Fruit fly (Drosophila melanogaster) whole organism, embryonic: ENCODE results near the gene Pa1.

ENCODE experiments used
- BEAF-32 ChIP-seq: fragments of 200-800 bp; sonication (Bioruptor generic); optimal IDR thresholded peaks from 3 replicates; lab custom pipeline; 2017; ENCODE audit warnings: missing biosample characterization, missing genetic modification characterization, mild to moderate bottlenecking, moderate library complexity, missing genetic modification reagents
- C15 ChIP-seq: fragments of 200-800 bp; sonication (Bioruptor generic); IDR thresholded peaks from 3 replicates; pipeline ENCODE4 v1.3.6; 2022; ENCODE audit warnings: missing biosample characterization, missing genetic modification characterization
- CG10267 ChIP-seq: fragments of 200-800 bp; sonication (Bioruptor generic); optimal IDR thresholded peaks from 2 replicates; lab custom pipeline; 2018; ENCODE audit warnings: missing biosample characterization, mild to moderate bottlenecking, missing genetic modification characterization, moderate library complexity
- CG10274 ChIP-seq: fragments of 200-800 bp; sonication (Bioruptor generic); optimal IDR thresholded peaks from 3 replicates; lab custom pipeline; 2017; ENCODE audit warnings: missing biosample characterization, mild to moderate bottlenecking, missing genetic modification characterization
- CG10462 ChIP-seq: fragments of 200-800 bp; sonication (Bioruptor generic); optimal IDR thresholded peaks from 2 replicates; lab custom pipeline; 2016; ENCODE audit warnings: missing biosample characterization, missing genetic modification characterization
- CG1233 ChIP-seq: fragments of 200-800 bp; sonication (Bioruptor generic); optimal IDR thresholded peaks from 4 replicates; lab custom pipeline; 2018; ENCODE audit warnings: missing biosample characterization, mild to moderate bottlenecking, missing genetic modification characterization
- CG12744 ChIP-seq: fragments of 200-800 bp; sonication (Bioruptor generic); optimal IDR thresholded peaks from 2 replicates; lab custom pipeline; 2016; ENCODE audit warnings: missing biosample characterization, missing genetic modification characterization
- CG13287 ChIP-seq: fragments of 200-800 bp; sonication (Bioruptor generic); IDR thresholded peaks from 2 replicates; pipeline ENCODE4 v1.3.6; 2022; ENCODE audit warnings: missing biosample characterization, missing genetic modification characterization; ENCODE audit not compliant: partially characterized antibody
- CG13424 ChIP-seq: fragments of 200-800 bp; sonication (Bioruptor generic); optimal IDR thresholded peaks from 2 replicates; lab custom pipeline; 2019; ENCODE audit warnings: missing biosample characterization, mild to moderate bottlenecking, missing genetic modification characterization, moderate library complexity
- CG13775 ChIP-seq: fragments of 200-800 bp; sonication (Bioruptor generic); optimal IDR thresholded peaks from 3 replicates; lab custom pipeline; 2017; ENCODE audit warnings: missing biosample characterization, mild to moderate bottlenecking, missing genetic modification characterization
- CG15011 ChIP-seq: fragments of 200-800 bp; sonication (Bioruptor generic); optimal IDR thresholded peaks from 3 replicates; lab custom pipeline; 2018; ENCODE audit warnings: missing biosample characterization, mild to moderate bottlenecking, missing genetic modification characterization
- CG15073 ChIP-seq: fragments of 200-800 bp; sonication (Bioruptor generic); optimal IDR thresholded peaks from 2 replicates; lab custom pipeline; 2016; ENCODE audit warnings: missing biosample characterization, missing genetic modification characterization
- CG15514 ChIP-seq: fragments of 200-800 bp; sonication (Bioruptor generic); optimal IDR thresholded peaks from 3 replicates; lab custom pipeline; 2017; ENCODE audit warnings: missing biosample characterization, missing genetic modification characterization, mild to moderate bottlenecking, moderate library complexity, missing genetic modification reagents
- CG17186 ChIP-seq: fragments of 200-800 bp; sonication (Bioruptor generic); optimal IDR thresholded peaks from 3 replicates; lab custom pipeline; 2017; ENCODE audit warnings: missing biosample characterization, missing genetic modification reagents, missing genetic modification characterization
- CG17912 ChIP-seq: fragments of 200-800 bp; sonication (Bioruptor generic); optimal IDR thresholded peaks from 2 replicates; lab custom pipeline; 2018; ENCODE audit warnings: missing biosample characterization, mild to moderate bottlenecking, missing genetic modification characterization
- CG2116 ChIP-seq: fragments of 200-800 bp; sonication (Bioruptor generic); optimal IDR thresholded peaks from 3 replicates; lab custom pipeline; 2018; ENCODE audit warnings: missing biosample characterization, mild to moderate bottlenecking, missing genetic modification characterization
- CG30403 ChIP-seq: fragments of 200-800 bp; sonication (Bioruptor generic); optimal IDR thresholded peaks from 3 replicates; lab custom pipeline; 2016; ENCODE audit warnings: missing biosample characterization, missing genetic modification characterization
- CG4282 ChIP-seq: fragments of 200-800 bp; sonication (Bioruptor generic); optimal IDR thresholded peaks from 2 replicates; lab custom pipeline; 2016; ENCODE audit warnings: missing biosample characterization, missing genetic modification characterization
- CG4617 ChIP-seq: fragments of 200-800 bp; sonication (Bioruptor generic); optimal IDR thresholded peaks from 3 replicates; lab custom pipeline; 2016; ENCODE audit warnings: missing biosample characterization, missing genetic modification characterization, borderline replicate concordance
- CG5180 ChIP-seq: fragments of 200-800 bp; sonication (Bioruptor generic); optimal IDR thresholded peaks from 3 replicates; lab custom pipeline; 2017; ENCODE audit warnings: missing biosample characterization, missing genetic modification characterization, mild to moderate bottlenecking, moderate library complexity, missing genetic modification reagents
- CG7745 ChIP-seq: fragments of 200-800 bp; sonication (Bioruptor generic); optimal IDR thresholded peaks from 2 replicates; lab custom pipeline; 2018; ENCODE audit warnings: missing biosample characterization, mild to moderate bottlenecking, missing genetic modification characterization, moderate library complexity
- CG7928 ChIP-seq: fragments of 200-800 bp; sonication (Bioruptor generic); optimal IDR thresholded peaks from 2 replicates; lab custom pipeline; 2017; ENCODE audit warnings: missing biosample characterization, mild to moderate bottlenecking, missing genetic modification characterization
- CG7987 ChIP-seq: fragments of 200-800 bp; sonication (Bioruptor generic); optimal IDR thresholded peaks from 2 replicates; lab custom pipeline; 2018; ENCODE audit warnings: missing biosample characterization, mild to moderate bottlenecking, missing genetic modification characterization, moderate library complexity
- CG9727 ChIP-seq: fragments of 200-800 bp; sonication (Bioruptor generic); optimal IDR thresholded peaks from 3 replicates; lab custom pipeline; 2017; ENCODE audit warnings: missing biosample characterization, mild to moderate bottlenecking, missing genetic modification characterization
- CG9932 ChIP-seq: fragments of 200-800 bp; sonication (Bioruptor generic); IDR thresholded peaks from 2 replicates; pipeline ENCODE4 v1.3.6; 2022; ENCODE audit warnings: missing biosample characterization, missing genetic modification characterization
- Dip3 ChIP-seq: fragments of 200-800 bp; sonication (Bioruptor generic); optimal IDR thresholded peaks from 3 replicates; lab custom pipeline; 2016; ENCODE audit warnings: missing biosample characterization, missing genetic modification characterization
- HmgZ ChIP-seq: fragments of 200-800 bp; sonication (Bioruptor generic); optimal IDR thresholded peaks from 2 replicates; lab custom pipeline; 2018; ENCODE audit warnings: missing biosample characterization, mild to moderate bottlenecking, missing genetic modification characterization
- Hmr ChIP-seq: fragments of 200-800 bp; sonication (Bioruptor generic); optimal IDR thresholded peaks from 3 replicates; lab custom pipeline; 2017; ENCODE audit warnings: mild to moderate bottlenecking, missing biosample characterization, missing genetic modification reagents, missing genetic modification characterization
- MBD-R2 ChIP-seq: fragments of 200-800 bp; sonication (Bioruptor generic); IDR thresholded peaks from 2 replicates; pipeline ENCODE4 v1.3.6; 2022; ENCODE audit warnings: missing biosample characterization, missing genetic modification characterization
- Nf-YA ChIP-seq: fragments of 200-800 bp; sonication (Bioruptor generic); IDR thresholded peaks from 2 replicates; pipeline ENCODE4 v1.3.6; 2022; ENCODE audit warnings: missing biosample characterization, missing genetic modification characterization
- Pdp1 ChIP-seq, 2 experiments: fragments of 200-800 bp; sonication (Bioruptor generic); optimal IDR thresholded peaks; 3 replicates each; lab custom pipeline; 2016; ENCODE audit warnings: missing biosample characterization in 2 of 2, missing genetic modification characterization in 2 of 2, mild to moderate bottlenecking in 1 of 2, moderate library complexity in 1 of 2
- Xbp1 ChIP-seq: fragments of 200-800 bp; sonication (Bioruptor generic); optimal IDR thresholded peaks from 3 replicates; lab custom pipeline; 2016; ENCODE audit warnings: missing biosample characterization, mild to moderate bottlenecking, missing genetic modification characterization
- ab ChIP-seq: fragments of 200-800 bp; sonication (Bioruptor generic); optimal IDR thresholded peaks from 2 replicates; lab custom pipeline; 2016; ENCODE audit warnings: missing biosample characterization, missing genetic modification characterization
- ap ChIP-seq: fragments of 200-800 bp; sonication (Bioruptor generic); IDR thresholded peaks from 2 replicates; pipeline ENCODE4 v1.3.6; 2022; ENCODE audit warnings: missing biosample characterization, missing genetic modification characterization
- bowl ChIP-seq: fragments of 200-800 bp; sonication (Bioruptor generic); IDR thresholded peaks from 2 replicates; pipeline ENCODE4 v1.3.6; 2022; ENCODE audit warnings: missing biosample characterization, missing genetic modification characterization
- cad ChIP-seq: fragments of >200 bp; optimal IDR thresholded peaks from 2 replicates; lab custom pipeline; 2017; ENCODE audit warnings: missing biosample characterization, missing genetic modification characterization
- cg ChIP-seq: fragments of 200-800 bp; sonication (Bioruptor generic); optimal IDR thresholded peaks from 3 replicates; lab custom pipeline; 2019; ENCODE audit warnings: missing biosample characterization, mild to moderate bottlenecking, missing genetic modification characterization, moderate library complexity
- chn ChIP-seq: fragments of 200-800 bp; sonication (Bioruptor generic); optimal IDR thresholded peaks from 2 replicates; lab custom pipeline; 2016; ENCODE audit warnings: missing biosample characterization, missing genetic modification characterization
- gce ChIP-seq: fragments of 200-800 bp; sonication (Bioruptor generic); IDR thresholded peaks from 3 replicates; pipeline ENCODE4 v1.3.6; 2022; ENCODE audit warnings: missing biosample characterization, missing genetic modification characterization
- mam ChIP-seq: fragments of 200-800 bp; sonication (Bioruptor generic); optimal IDR thresholded peaks from 3 replicates; lab custom pipeline; 2016; ENCODE audit warnings: missing biosample characterization, missing genetic modification characterization
- mirr ChIP-seq: fragments of 200-800 bp; sonication (Bioruptor generic); optimal IDR thresholded peaks from 3 replicates; lab custom pipeline; 2018; ENCODE audit warnings: missing biosample characterization, mild to moderate bottlenecking, missing genetic modification characterization
- phol ChIP-seq: fragments of 200-800 bp; sonication (Bioruptor generic); optimal IDR thresholded peaks from 3 replicates; lab custom pipeline; 2018; ENCODE audit warnings: missing biosample characterization, mild to moderate bottlenecking, missing genetic modification characterization, moderate library complexity
- pzg ChIP-seq: fragments of 200-800 bp; sonication (Bioruptor generic); optimal IDR thresholded peaks from 3 replicates; lab custom pipeline; 2018; ENCODE audit warnings: missing biosample characterization, mild to moderate bottlenecking, missing genetic modification characterization, moderate library complexity
- repo ChIP-seq: fragments of 200-800 bp; sonication (Bioruptor generic); optimal IDR thresholded peaks from 2 replicates; lab custom pipeline; 2016; ENCODE audit warnings: missing biosample characterization, missing genetic modification characterization
- slou ChIP-seq: fragments of 200-800 bp; sonication (Bioruptor generic); optimal IDR thresholded peaks from 3 replicates; lab custom pipeline; 2016; ENCODE audit warnings: missing biosample characterization, missing genetic modification characterization
- sug ChIP-seq: fragments of 200-800 bp; optimal IDR thresholded peaks from 2 replicates; lab custom pipeline; 2019; ENCODE audit warnings: missing biosample characterization, mild to moderate bottlenecking, missing genetic modification characterization, moderate library complexity
- trem ChIP-seq: fragments of 200-800 bp; optimal IDR thresholded peaks from 3 replicates; lab custom pipeline; 2019; ENCODE audit warnings: missing biosample characterization, mild to moderate bottlenecking, missing genetic modification characterization, moderate library complexity
- vnd ChIP-seq: fragments of 200-800 bp; sonication (Bioruptor generic); IDR thresholded peaks from 3 replicates; pipeline ENCODE4 v1.3.6; 2022; ENCODE audit warnings: missing biosample characterization, missing genetic modification characterization; ENCODE audit not compliant: partially characterized antibody
- vvl ChIP-seq: fragments of 200-800 bp; sonication (Bioruptor generic); IDR thresholded peaks from 2 replicates; pipeline ENCODE4 v1.3.6; 2022; ENCODE audit warnings: missing biosample characterization, missing genetic modification characterization
- wor ChIP-seq: fragments of 200-800 bp; sonication (Bioruptor generic); IDR thresholded peaks from 2 replicates; pipeline ENCODE4 v1.3.6; 2022; ENCODE audit warnings: missing biosample characterization, missing genetic modification characterization
- zfh2 ChIP-seq: fragments of 200-800 bp; sonication (Bioruptor generic); optimal IDR thresholded peaks from 2 replicates; lab custom pipeline; 2016; ENCODE audit warnings: missing biosample characterization, missing genetic modification characterization

The Pa1 gene

DNA sequence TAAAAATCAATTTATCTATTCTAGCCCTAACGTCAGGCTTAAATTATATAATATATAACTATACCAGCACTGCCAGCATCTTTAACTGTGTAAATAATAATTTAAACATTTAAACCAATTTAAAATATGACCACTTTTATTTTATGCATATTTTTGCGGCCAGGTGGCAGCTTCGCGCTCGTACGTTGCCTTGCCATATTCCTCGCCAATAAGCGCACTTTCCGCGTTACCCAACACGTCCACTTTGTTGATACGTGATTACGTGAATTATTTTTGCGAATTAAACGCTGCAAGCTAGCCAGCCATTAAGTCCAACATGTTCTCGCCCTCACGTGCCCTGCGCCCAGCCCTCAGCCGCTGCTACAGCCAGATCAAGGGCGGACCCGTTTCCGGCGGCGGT, 9.3 kb upstream of the Pa1 start, which contains the start of gene NdufV3 (continued):
- TF ChIP-seq CG30403 (GFP tag; lab: Kevin White, UChicago) (peak; percentile 12), CG1233 (GFP tag; lab: Kevin White, UChicago) (no peak), CG7987 (GFP tag; lab: Kevin White, UChicago) (peak; percentile 64), pzg (GFP tag; lab: Kevin White, UChicago) (peak; percentile 56), CG13775 (GFP tag; lab: Kevin White, UChicago) (no peak), cg (no peak), CG13287 (GFP tag; lab: Robert Waterston, UW) (no peak), CG15073 (GFP tag; lab: Kevin White, UChicago) (no peak), CG17186 (GFP tag; lab: Kevin White, UChicago) (peak; percentile 5), zfh2 (GFP tag; lab: Kevin White, UChicago) (peak; percentile 20), Hmr (GFP tag; lab: Kevin White, UChicago) (no peak), BEAF-32 (GFP tag; lab: Kevin White, UChicago) (peak; percentile 27), vvl (GFP tag; lab: Robert Waterston, UW) (peak; percentile 71; the same call in 1 of the 2 replicates), ab (GFP tag; lab: Kevin White, UChicago) (no peak), CG9932 (GFP tag; lab: Robert Waterston, UW) (peak; percentile 67), Nf-YA (no peak), CG9727 (GFP tag; lab: Kevin White, UChicago) (no peak), Pdp1 (GFP tag; optimal IDR thresholded peaks at IDR 0.05; lab: Kevin White, UChicago) (peak in 1 of 2 experiments; percentile 91), CG7928 (GFP tag; lab: Kevin White, UChicago) (no peak), C15 (GFP tag; lab: Robert Waterston, UW) (no peak), MBD-R2 (GFP tag; lab: Robert Waterston, UW) (peak; percentile 51), trem (tag; lab: Kevin White, UChicago) (peak; percentile 4), ap (GFP tag; lab: Robert Waterston, UW) (no peak), CG10274 (GFP tag; lab: Kevin White, UChicago) (no peak), bowl (GFP tag; lab: Robert Waterston, UW) (no peak), CG15011 (no peak), CG2116 (GFP tag; lab: Kevin White, UChicago) (no peak), CG10267 (tag; lab: Kevin White, UChicago) (peak; percentile 49), chn (GFP tag; lab: Kevin White, UChicago) (peak; percentile 21), wor (GFP tag; lab: Robert Waterston, UW) (no peak), CG4282 (GFP tag; lab: Kevin White, UChicago) (no peak), gce (no peak), CG7745 (tag; lab: Kevin White, UChicago) (no peak), mirr (GFP tag; lab: Kevin White, UChicago) (no peak), vnd (no peak), HmgZ (tag; lab: Kevin White, UChicago) (peak; percentile 48), CG13424 (peak; percentile 31), CG15514 (GFP tag; lab: Kevin White, UChicago) (peak; percentile 3), mam (GFP tag; lab: Kevin White, UChicago) (peak; percentile 34), CG10462 (GFP tag; lab: Kevin White, UChicago) (no peak), Xbp1 (GFP tag; lab: Kevin White, UChicago) (peak; percentile 30), repo (no peak), phol (tag; lab: Kevin White, UChicago) (peak; percentile 10), CG17912 (no peak), CG12744 (no peak), sug (tag; lab: Kevin White, UChicago) (peak; percentile 18), CG4617 (GFP tag; lab: Kevin White, UChicago) (peak; percentile 8), slou (GFP tag; lab: Kevin White, UChicago) (no peak), CG5180 (no peak), Dip3 (GFP tag; lab: Kevin White, UChicago) (no peak), cad (GFP tag; lab: Kevin White, UChicago) (no peak)
